Worm (Caenorhabditis elegans) whole organism, L4/young adult: ENCODE data around the gene clk-2.

Experiments
- W03F9.2 ChIP-seq: fragments of 150-350 bp; optimal IDR thresholded peaks from 2 replicates; lab custom pipeline; 2014; ENCODE audit warnings: missing biosample characterization, missing genetic modification characterization
- dao-5 ChIP-seq: sonication (generic microtip); optimal IDR thresholded peaks from 2 replicates; lab custom pipeline; 2016; ENCODE audit warnings: missing genotype, missing genetic modification characterization, moderate library complexity, missing compliant biosample characterization
- him-1 ChIP-seq: sonication (generic microtip); optimal IDR thresholded peaks from 2 replicates; lab custom pipeline; 2016; ENCODE audit warnings: missing genotype, missing genetic modification reagents, missing genetic modification characterization, missing compliant biosample characterization

DNA sequence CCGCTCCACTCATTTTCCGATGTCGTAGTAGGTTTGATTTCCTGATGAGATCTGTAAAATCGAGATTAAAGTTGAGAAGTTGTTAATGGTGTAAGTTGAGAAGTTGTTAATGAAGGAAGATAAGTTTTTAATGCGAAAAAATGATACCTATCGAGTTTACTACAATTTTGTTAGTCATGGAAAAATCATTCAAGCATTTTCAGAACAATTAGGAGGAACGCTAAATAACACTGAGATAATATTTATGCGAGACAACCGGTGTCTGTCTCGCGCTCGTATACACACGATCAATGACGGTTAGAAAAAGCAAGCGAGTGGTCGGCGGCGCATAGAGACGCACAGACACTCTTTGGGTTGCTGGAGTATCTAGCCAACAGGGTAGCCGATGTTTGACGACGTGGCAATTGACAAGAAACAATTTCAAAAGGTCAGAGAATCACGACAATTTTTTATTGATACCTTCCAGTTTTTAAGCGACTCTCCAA lies 20.5 kb downstream of the clk-2 start, which contains the start of gene cgh-1:
- no peak for TF ChIP-seq him-1 (tag; lab: Kevin White, UChicago)
- TF ChIP-seq dao-5 (tag; lab: Kevin White, UChicago) = no peak
- no peak for TF ChIP-seq W03F9.2 (tag; lab: Kevin White, UChicago)
